Worm (Caenorhabditis elegans) whole organism, L1 larva: ENCODE measurements around the gene R02F11.11.
A peak's percentile ranks its signal among the peaks of the same experiment; 100 is the strongest.

Experiments used
- C34B4.2 ChIP-seq: sonication (generic microtip); optimal IDR thresholded peaks from 2 replicates; lab custom pipeline; 2017; ENCODE audit warnings: mild to moderate bottlenecking, missing genetic modification characterization, missing compliant biosample characterization
- Y116A8C.19 ChIP-seq: sonication (generic microtip); optimal IDR thresholded peaks from 2 replicates; lab custom pipeline; 2016; ENCODE audit warnings: missing compliant biosample characterization, missing genetic modification characterization, borderline replicate concordance
- alr-1 ChIP-seq: fragments of 200-800 bp; sonication (Bioruptor generic); optimal IDR thresholded peaks from 2 replicates; lab custom pipeline; 2018; ENCODE audit warnings: borderline replicate concordance, mild to moderate bottlenecking, missing genetic modification characterization, missing compliant biosample characterization
- aly-2 ChIP-seq: fragments of 150-350 bp; optimal IDR thresholded peaks from 2 replicates; lab custom pipeline; 2014; ENCODE audit warnings: missing biosample characterization, missing genetic modification characterization
- ama-1 ChIP-seq: fragments of 150-350 bp; optimal IDR thresholded peaks from 2 replicates; lab custom pipeline; 2014
- ceh-63 ChIP-seq: fragments of 200-800 bp; sonication (Bioruptor generic); optimal IDR thresholded peaks from 2 replicates; lab custom pipeline; 2018; ENCODE audit warnings: mild to moderate bottlenecking, missing genetic modification characterization, missing compliant biosample characterization
- ces-1 ChIP-seq: fragments of 150-350 bp; optimal IDR thresholded peaks from 2 replicates; lab custom pipeline; 2014; ENCODE audit warnings: missing biosample characterization, missing genetic modification reagents, missing genetic modification characterization
- efl-1 ChIP-seq, 4 experiments: fragments of 150-350 bp; optimal IDR thresholded peaks in 3 of 4; peaks in 1 of 4; 1 replicate in 1 of 4; 2 replicates in 3 of 4; lab custom pipeline; 2014; ENCODE audit warnings: missing biosample characterization in 2 of 4, missing genetic modification characterization in 2 of 4, missing genetic modification reagents in 2 of 4
- efl-3 ChIP-seq: fragments of 200-800 bp; sonication (Bioruptor generic); optimal IDR thresholded peaks from 2 replicates; lab custom pipeline; 2018; ENCODE audit warnings: mild to moderate bottlenecking, missing genetic modification characterization, missing compliant biosample characterization
- elt-2 ChIP-seq: sonication (generic microtip); optimal IDR thresholded peaks from 2 replicates; lab custom pipeline; 2016; ENCODE audit warnings: missing genetic modification characterization, mild to moderate bottlenecking, inconsistent platforms, missing compliant biosample characterization, missing genetic modification reagents
- elt-3 ChIP-seq, 6 experiments: fragments of 150-350 bp in 1 of 6; sonication (generic microtip); optimal IDR thresholded peaks; 2 replicates each; lab custom pipeline; 2017 to 2018; ENCODE audit warnings: missing biosample characterization in 6 of 6, missing genetic modification characterization in 6 of 6, inconsistent platforms in 1 of 6
- ets-5 ChIP-seq: fragments of 200-800 bp; sonication (Bioruptor generic); IDR thresholded peaks from 2 replicates; pipeline ENCODE4 v1.3.6; 2022; ENCODE audit warnings: missing genetic modification characterization, missing compliant biosample characterization
- fkh-4 ChIP-seq: sonication (generic microtip); optimal IDR thresholded peaks from 2 replicates; lab custom pipeline; 2016; ENCODE audit warnings: missing compliant biosample characterization, missing genetic modification characterization, borderline replicate concordance
- fos-1 ChIP-seq: fragments of 150-350 bp; optimal IDR thresholded peaks from 2 replicates; lab custom pipeline; 2014; ENCODE audit warnings: missing biosample characterization, missing genetic modification characterization
- hlh-17 ChIP-seq: fragments of 200-800 bp; sonication (Bioruptor generic); optimal IDR thresholded peaks from 2 replicates; lab custom pipeline; 2018; ENCODE audit warnings: missing genetic modification characterization, mild to moderate bottlenecking, missing compliant biosample characterization, moderate library complexity, borderline replicate concordance
- hlh-4 ChIP-seq: sonication (generic microtip); optimal IDR thresholded peaks from 2 replicates; lab custom pipeline; 2016; ENCODE audit warnings: mild to moderate bottlenecking, missing genetic modification characterization, missing compliant biosample characterization
- hpl-2 ChIP-seq: fragments of 150-350 bp; optimal IDR thresholded peaks from 2 replicates; lab custom pipeline; 2014; ENCODE audit warnings: missing biosample characterization, missing genetic modification reagents, missing genetic modification characterization
- isw-1 ChIP-seq: fragments of 200-800 bp; sonication (Bioruptor generic); IDR thresholded peaks from 2 replicates; pipeline ENCODE4 v1.3.6; 2022; ENCODE audit warnings: missing genetic modification characterization, missing compliant biosample characterization
- lin-13 ChIP-seq: fragments of 150-350 bp; optimal IDR thresholded peaks from 2 replicates; lab custom pipeline; 2014; ENCODE audit warnings: missing biosample characterization, missing genetic modification reagents, missing genetic modification characterization
- lin-15B ChIP-seq: fragments of 150-350 bp; sonication (generic microtip); optimal IDR thresholded peaks from 3 replicates; lab custom pipeline; 2014; ENCODE audit warnings: missing biosample characterization, missing genetic modification characterization
- lin-35 ChIP-seq, 2 experiments: fragments of 150-350 bp; optimal IDR thresholded peaks; 2 replicates each; lab custom pipeline; 2014; ENCODE audit warnings: missing biosample characterization in 2 of 2, missing genetic modification characterization in 2 of 2, missing genetic modification reagents in 2 of 2
- lsy-2 ChIP-seq, 2 experiments: fragments of 150-350 bp; optimal IDR thresholded peaks; 2 replicates each; lab custom pipeline; 2014; ENCODE audit warnings: missing biosample characterization in 2 of 2, missing genetic modification characterization in 2 of 2
- mdl-1 ChIP-seq, 2 experiments: fragments of 150-350 bp; optimal IDR thresholded peaks; 2 replicates each; lab custom pipeline; 2014 to 2017; ENCODE audit warnings: missing biosample characterization in 2 of 2, missing genetic modification characterization in 2 of 2, inconsistent platforms in 1 of 2
- mef-2 ChIP-seq: fragments of 150-350 bp; optimal IDR thresholded peaks from 2 replicates; lab custom pipeline; 2014; ENCODE audit warnings: missing biosample characterization, missing genetic modification characterization
- nhr-11 ChIP-seq: fragments of 150-350 bp; optimal IDR thresholded peaks from 2 replicates; lab custom pipeline; 2014; ENCODE audit warnings: missing biosample characterization, missing genetic modification characterization
- nhr-12 ChIP-seq: sonication (generic microtip); optimal IDR thresholded peaks from 2 replicates; lab custom pipeline; 2017; ENCODE audit warnings: missing biosample characterization, missing genetic modification characterization
- nhr-47 ChIP-seq: sonication (generic microtip); optimal IDR thresholded peaks from 2 replicates; lab custom pipeline; 2016; ENCODE audit warnings: mild to moderate bottlenecking, missing genetic modification characterization, moderate library complexity, missing compliant biosample characterization
- nhr-76 ChIP-seq: sonication (generic microtip); optimal IDR thresholded peaks from 2 replicates; lab custom pipeline; 2017; ENCODE audit warnings: missing biosample characterization, missing genetic modification characterization
- nhr-77 ChIP-seq: fragments of 150-350 bp; optimal IDR thresholded peaks from 2 replicates; lab custom pipeline; 2014; ENCODE audit warnings: missing biosample characterization, missing genetic modification characterization
- nhr-84 ChIP-seq: sonication (generic microtip); optimal IDR thresholded peaks from 2 replicates; lab custom pipeline; 2017; ENCODE audit warnings: missing biosample characterization, missing genetic modification characterization
- nhr-85 ChIP-seq: sonication (generic microtip); peaks from one replicate; lab custom pipeline; 2016; ENCODE audit warnings: missing genetic modification characterization, inconsistent platforms, missing compliant biosample characterization
- nhr-90 ChIP-seq: sonication (generic microtip); optimal IDR thresholded peaks from 2 replicates; lab custom pipeline; 2016; ENCODE audit warnings: mild to moderate bottlenecking, missing genetic modification characterization, missing compliant biosample characterization; ENCODE audit not compliant: poor library complexity
- pag-3 ChIP-seq: sonication (generic microtip); optimal IDR thresholded peaks from 2 replicates; lab custom pipeline; 2017; ENCODE audit warnings: missing genetic modification characterization, mild to moderate bottlenecking, missing compliant biosample characterization, antibody characterized with exemption, borderline replicate concordance; ENCODE audit not compliant: insufficient read depth
- sox-4 ChIP-seq: sonication (generic microtip); optimal IDR thresholded peaks from 2 replicates; lab custom pipeline; 2016; ENCODE audit warnings: missing genetic modification characterization, missing compliant biosample characterization
- sptf-1 ChIP-seq: fragments of 150-350 bp; optimal IDR thresholded peaks from 2 replicates; lab custom pipeline; 2014; ENCODE audit warnings: missing biosample characterization, missing genetic modification characterization
- swsn-7 ChIP-seq: sonication (generic microtip); optimal IDR thresholded peaks from 2 replicates; lab custom pipeline; 2016; ENCODE audit warnings: missing genetic modification characterization, missing compliant biosample characterization
- tbx-2 ChIP-seq: sonication (generic microtip); optimal IDR thresholded peaks from 2 replicates; lab custom pipeline; 2016; ENCODE audit warnings: missing genetic modification characterization, missing compliant biosample characterization
- unc-130 ChIP-seq: fragments of 150-350 bp; optimal IDR thresholded peaks from 2 replicates; lab custom pipeline; 2017; ENCODE audit warnings: missing biosample characterization, missing genetic modification characterization, inconsistent platforms
- unc-62 ChIP-seq: fragments of 150-350 bp; optimal IDR thresholded peaks from 2 replicates; lab custom pipeline; 2014; ENCODE audit warnings: missing biosample characterization, missing genetic modification reagents, missing genetic modification characterization
- unc-98 ChIP-seq: fragments of 200-800 bp; sonication (Bioruptor generic); IDR thresholded peaks from 2 replicates; pipeline ENCODE4 v1.3.6; 2022; ENCODE audit warnings: missing genetic modification characterization, missing compliant biosample characterization
- zip-4 ChIP-seq: fragments of 200-800 bp; sonication (Bioruptor generic); optimal IDR thresholded peaks from 2 replicates; lab custom pipeline; 2018; ENCODE audit warnings: mild to moderate bottlenecking, missing genetic modification characterization, moderate library complexity, missing compliant biosample characterization
- ztf-4 ChIP-seq: fragments of 150-350 bp; optimal IDR thresholded peaks from 2 replicates; lab custom pipeline; 2014; ENCODE audit warnings: missing biosample characterization, missing genetic modification characterization

The R02F11.11 gene

DNA sequence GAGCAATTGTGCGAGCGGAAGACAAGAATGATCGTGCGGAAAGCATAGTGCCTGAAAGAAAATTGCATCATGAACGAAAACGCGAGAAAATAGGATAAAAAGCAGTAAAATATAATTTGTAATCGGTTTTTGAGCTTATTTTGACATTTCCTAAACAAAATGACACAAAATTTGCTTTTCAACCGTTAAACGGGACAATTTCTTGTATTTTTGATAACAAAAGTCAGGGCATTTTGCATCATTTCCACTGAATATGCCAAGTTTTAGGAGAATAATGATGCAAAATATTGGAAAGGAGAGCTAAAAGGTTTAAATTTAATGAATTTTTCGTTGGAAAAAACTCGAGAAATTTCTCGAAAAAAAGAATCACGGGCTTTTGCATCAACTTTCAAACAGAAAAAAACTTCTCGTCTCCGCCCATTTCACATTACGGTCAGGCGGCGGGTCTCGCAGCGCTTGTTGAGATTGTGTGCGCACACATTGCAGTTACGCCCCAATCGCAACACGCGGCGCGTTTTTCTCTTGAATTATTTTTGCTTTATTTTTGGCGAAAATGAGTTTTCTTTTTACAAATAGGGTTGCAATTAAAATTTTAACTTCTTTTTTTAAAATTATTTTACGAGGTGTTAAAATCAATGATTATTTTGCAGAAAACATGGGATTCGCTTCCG is 35.2 kb downstream of the R02F11.11 start, which contains the start of the genes hsp-6 and C37H5.5 (continued):
- peak; percentile 83 for TF ChIP-seq nhr-47 (tag; lab: Kevin White, UChicago)
- TF ChIP-seq efl-1 (optimal IDR thresholded peaks at IDR 0.05; lab: Kevin White, UChicago) = peak; percentile 78 to 83
- peak; percentile 67 to 97 for TF ChIP-seq efl-1 (GFP tag; optimal IDR thresholded peaks at IDR 0.05 in 1 of 2; lab: Kevin White, UChicago)
- TF ChIP-seq hpl-2 (GFP tag; lab: Kevin White, UChicago) = no peak
- peak; percentile 88 for TF ChIP-seq nhr-85 (tag; lab: Kevin White, UChicago)
- TF ChIP-seq sptf-1 (tag; lab: Kevin White, UChicago) = no peak
- TF ChIP-seq fkh-4 (tag; lab: Kevin White, UChicago) = no peak
- no peak for TF ChIP-seq unc-98 (GFP tag; lab: Robert Waterston, UW)
- peak in 1 of 2 experiments; percentile 77 for TF ChIP-seq mdl-1 (tag; optimal IDR thresholded peaks at IDR 0.05; lab: Kevin White, UChicago)
- peak; percentile 68 for TF ChIP-seq aly-2 (tag; lab: Kevin White, UChicago)
- peak; percentile 40 for TF ChIP-seq sox-4 (tag; lab: Kevin White, UChicago)
- TF ChIP-seq unc-62 (GFP tag; lab: Kevin White, UChicago) = no peak
- no peak for TF ChIP-seq ceh-63 (GFP tag; lab: Kevin White, UChicago)
- peak in 2 of 6 experiments; percentile 23 to 82 for TF ChIP-seq elt-3 (tag; optimal IDR thresholded peaks at IDR 0.05; lab: Kevin White, UChicago)
- no peak for TF ChIP-seq nhr-84 (tag; lab: Kevin White, UChicago)
- peak; percentile 14 for TF ChIP-seq elt-2 (tag; lab: Kevin White, UChicago)
- TF ChIP-seq alr-1 (tag; lab: Kevin White, UChicago) = no peak
- peak; percentile 75 for TF ChIP-seq unc-130 (tag; lab: Kevin White, UChicago)
- TF ChIP-seq Y116A8C.19 (tag; lab: Kevin White, UChicago) = no peak
- peak; percentile 55 for TF ChIP-seq nhr-77 (tag; lab: Kevin White, UChicago)
- TF ChIP-seq hlh-17 (GFP tag; lab: Kevin White, UChicago) = no peak
- TF ChIP-seq nhr-76 = no peak
- TF ChIP-seq mef-2 (tag; lab: Kevin White, UChicago) = no peak
- TF ChIP-seq pag-3 (tag; lab: Kevin White, UChicago) = no peak
- peak; percentile 79 for TF ChIP-seq tbx-2 (tag; lab: Kevin White, UChicago)
- no peak for TF ChIP-seq nhr-12 (tag; lab: Kevin White, UChicago)
- TF ChIP-seq nhr-11 = no peak
- TF ChIP-seq ets-5 (GFP tag; lab: Robert Waterston, UW) = no peak
- TF ChIP-seq isw-1 (GFP tag; lab: Robert Waterston, UW) = peak; percentile 84
- TF ChIP-seq lin-15B = peak; percentile 78
- TF ChIP-seq C34B4.2 = no peak
- TF ChIP-seq efl-3 (GFP tag; lab: Kevin White, UChicago) = no peak
- TF ChIP-seq lin-35 (GFP tag; optimal IDR thresholded peaks at IDR 0.05; lab: Kevin White, UChicago) = peak; percentile 66 to 84
- TF ChIP-seq nhr-90 (tag; lab: Kevin White, UChicago) = peak; percentile 79
- TF ChIP-seq ama-1 (lab: Kevin White, UChicago) = peak; percentile 19
- peak; percentile 87 to 95 for TF ChIP-seq lsy-2 (tag; optimal IDR thresholded peaks at IDR 0.05; lab: Kevin White, UChicago)
- no peak for TF ChIP-seq hlh-4 (tag; lab: Kevin White, UChicago)
- peak; percentile 79 for TF ChIP-seq swsn-7
- TF ChIP-seq ztf-4 (tag; lab: Kevin White, UChicago) = peak; percentile 56
- peak; percentile 31 for TF ChIP-seq zip-4 (GFP tag; lab: Kevin White, UChicago)
- peak; percentile 10 for TF ChIP-seq fos-1
- peak; percentile 72 for TF ChIP-seq lin-13 (GFP tag; lab: Kevin White, UChicago)
- no peak for TF ChIP-seq ces-1 (GFP tag; lab: Kevin White, UChicago)
